Worm (Caenorhabditis elegans) whole organism, midembryonic: ENCODE data around the gene ceh-62.

Experiments
- T22C8.4 ChIP-seq: fragments of 200-800 bp; sonication (Bioruptor generic); IDR thresholded peaks from 2 replicates; pipeline ENCODE4 v1.3.6; 2022; ENCODE audit warnings: missing genetic modification characterization, missing compliant biosample characterization
- cog-1 ChIP-seq: sonication (generic microtip); optimal IDR thresholded peaks from 2 replicates; lab custom pipeline; 2016; ENCODE audit warnings: missing genetic modification characterization, missing compliant biosample characterization
- flt-1 ChIP-seq: fragments of 200-800 bp; sonication (Bioruptor generic); IDR thresholded peaks from 2 replicates; pipeline ENCODE4 v1.3.6; 2022; ENCODE audit warnings: missing genetic modification characterization, missing compliant biosample characterization
- med-1 ChIP-seq: sonication (generic microtip); optimal IDR thresholded peaks from 2 replicates; lab custom pipeline; 2017; ENCODE audit warnings: missing genetic modification characterization, mild to moderate bottlenecking, missing compliant biosample characterization, antibody characterized with exemption, missing genetic modification reagents; ENCODE audit not compliant: insufficient read depth
- ref-1 ChIP-seq: fragments of 200-800 bp; sonication (Bioruptor generic); conservative IDR thresholded peaks from 2 replicates; pipeline ENCODE4 v1.3.6; 2022; ENCODE audit warnings: missing genetic modification reagents, missing genetic modification characterization, missing compliant biosample characterization
- tab-1 ChIP-seq: fragments of 200-800 bp; sonication (Bioruptor generic); IDR thresholded peaks from 2 replicates; pipeline ENCODE4 v1.3.6; 2022; ENCODE audit warnings: missing genetic modification characterization, missing compliant biosample characterization
- ztf-23 ChIP-seq: fragments of 200-800 bp; sonication (Bioruptor generic); IDR thresholded peaks from 2 replicates; pipeline ENCODE4 v1.3.6; 2022; ENCODE audit warnings: missing genetic modification reagents, missing genetic modification characterization, missing compliant biosample characterization
- ztf-29 ChIP-seq: fragments of 200-800 bp; sonication (Bioruptor generic); IDR thresholded peaks from 2 replicates; pipeline ENCODE4 v1.3.6; 2022; ENCODE audit warnings: missing genetic modification reagents, missing genetic modification characterization, missing compliant biosample characterization

- no peak for TF ChIP-seq flt-1 (GFP tag; lab: Robert Waterston, UW)
- TF ChIP-seq cog-1 (tag; lab: Kevin White, UChicago) = no peak
- TF ChIP-seq ztf-29 (GFP tag; lab: Robert Waterston, UW) = no peak
- no peak for TF ChIP-seq ztf-23 (GFP tag; lab: Robert Waterston, UW)
- TF ChIP-seq ref-1 (GFP tag; lab: Robert Waterston, UW) = no peak
- no peak for TF ChIP-seq med-1 (GFP tag; lab: Kevin White, UChicago)
- no peak for TF ChIP-seq T22C8.4 (GFP tag; lab: Robert Waterston, UW)
- no peak for TF ChIP-seq tab-1
Observed at ce11 chrII:10793393-10793792, 12.1 kb upstream of the ceh-62 start, which contains the start of gene vps-11.
